Fruit fly (Drosophila melanogaster): ENCODE data around the gene Bdbt.

The Bdbt gene

dm6 chr3R:21077577-21077976 lies 41.1 kb downstream of the Bdbt start (continued):
- no peak for TF ChIP-seq CG11456 (GFP tag; IDR thresholded peaks at IDR 0.05)
- no peak for TF ChIP-seq CG12769 (tag; optimal IDR thresholded peaks at IDR 0.05)
- no peak for TF ChIP-seq CG1832 (GFP tag; optimal IDR thresholded peaks at IDR 0.05)
- no peak for TF ChIP-seq Sry-δ (GFP tag; optimal IDR thresholded peaks at IDR 0.05)
- no peak for TF ChIP-seq CG12071 (GFP tag; optimal IDR thresholded peaks at IDR 0.05)
- no peak for TF ChIP-seq ro (GFP tag; IDR thresholded peaks at IDR 0.05)
- TF ChIP-seq CG33557 (GFP tag; optimal IDR thresholded peaks at IDR 0.05): no peak
- no peak for TF ChIP-seq crol (GFP tag; IDR thresholded peaks at IDR 0.05)
- no peak for TF ChIP-seq CG11723 (GFP tag; optimal IDR thresholded peaks at IDR 0.05)
- no peak for TF ChIP-seq CG14860 (GFP tag; IDR thresholded peaks at IDR 0.05; ENCODE audit: partially characterized antibody)
- no peak for TF ChIP-seq CG12659 (GFP tag; optimal IDR thresholded peaks at IDR 0.05)
- TF ChIP-seq CG2678 (tag; optimal IDR thresholded peaks at IDR 0.05): no peak
- no peak for TF ChIP-seq CG9876 (GFP tag; optimal IDR thresholded peaks at IDR 0.05)
- TF ChIP-seq Oaz (GFP tag; IDR thresholded peaks at IDR 0.05): no peak
- TF ChIP-seq Max (GFP tag; optimal IDR thresholded peaks at IDR 0.05): no peak
- no peak for TF ChIP-seq CG1602 (GFP tag; optimal IDR thresholded peaks at IDR 0.05)
- TF ChIP-seq CG12391 (tag; optimal IDR thresholded peaks at IDR 0.05): no peak
- TF ChIP-seq CG3281 (GFP tag; optimal IDR thresholded peaks at IDR 0.05): no peak
- no peak for TF ChIP-seq CG3407 (GFP tag; optimal IDR thresholded peaks at IDR 0.05)
- TF ChIP-seq cg (GFP tag; optimal IDR thresholded peaks at IDR 0.05): peak; percentile 1
- TF ChIP-seq PHDP (tag; optimal IDR thresholded peaks at IDR 0.05): no peak
- no peak for TF ChIP-seq yki (optimal IDR thresholded peaks at IDR 0.05)
- peak; percentile 92 for TF ChIP-seq Nf-YC (tag; optimal IDR thresholded peaks at IDR 0.05)
- no peak for TF ChIP-seq HLHmδ (GFP tag; optimal IDR thresholded peaks at IDR 0.05)

dm6 chr3R:21073707-21074106 lies 44.9 kb downstream of the Bdbt start, which contains the start of gene dmrt93B:
dmrt93B (plus strand) TSS chr3R:21074007.
- peak; percentile 7 for TF ChIP-seq Nf-YB (GFP tag; optimal IDR thresholded peaks at IDR 0.05)
- TF ChIP-seq CG8290 (GFP tag; optimal IDR thresholded peaks at IDR 0.05): no peak
- TF ChIP-seq CG8290 (tag; optimal IDR thresholded peaks at IDR 0.05): no peak

- TF ChIP-seq Nf-YB (GFP tag; optimal IDR thresholded peaks at IDR 0.05) (peak; percentile 20), slp2 (GFP tag; optimal IDR thresholded peaks at IDR 0.05) (no peak), MBD-R2 (GFP tag; IDR thresholded peaks at IDR 0.05) (peak; percentile 84), Med (GFP tag) (peak; percentile 88), Sry-δ (GFP tag; optimal IDR thresholded peaks at IDR 0.05) (peak; percentile 67), CG2712 (tag; optimal IDR thresholded peaks at IDR 0.05) (peak; percentile 39), CG6683 (GFP tag; optimal IDR thresholded peaks at IDR 0.05) (no peak), Rfx (GFP tag; IDR thresholded peaks at IDR 0.05) (0 out of 2 replicates have a peak, but pooled peaks have one; percentile 15), CG33213 (GFP tag; optimal IDR thresholded peaks at IDR 0.05) (peak; percentile 59), ftz-f1 (GFP tag; optimal IDR thresholded peaks at IDR 0.05) (peak; percentile 80), CG15601 (tag; optimal IDR thresholded peaks at IDR 0.05) (peak; percentile 27), Gsc (GFP tag; IDR thresholded peaks at IDR 0.05) (no peak), tup (GFP tag; optimal IDR thresholded peaks at IDR 0.05) (no peak), CG9797 (GFP tag; optimal IDR thresholded peaks at IDR 0.05) (peak; percentile 93), Fer1 (GFP tag; optimal IDR thresholded peaks at IDR 0.05) (peak; percentile 27), Pdp1 (GFP tag; optimal IDR thresholded peaks at IDR 0.05) (peak in 1 of 2 experiments; percentile 51), pzg (GFP tag; optimal IDR thresholded peaks at IDR 0.05) (peak; percentile 98), CG4854 (GFP tag; optimal IDR thresholded peaks at IDR 0.05) (no peak), ab (GFP tag; optimal IDR thresholded peaks at IDR 0.05) (no peak), BEAF-32 (GFP tag; optimal IDR thresholded peaks at IDR 0.05) (peak; percentile 54), ewg (GFP tag; optimal IDR thresholded peaks at IDR 0.05) (peak; percentile 6), hb (GFP tag; IDR thresholded peaks at IDR 0.05; ENCODE audit: partially characterized antibody) (no peak), CG2120 (GFP tag; optimal IDR thresholded peaks at IDR 0.05) (peak; percentile 25), E2f2 (GFP tag; IDR thresholded peaks at IDR 0.05) (peak; percentile 100), CG10267 (tag; optimal IDR thresholded peaks at IDR 0.05) (peak; percentile 45)
Measured at dm6 chr3R:21073141-21073540, 45.5 kb downstream of the Bdbt start, which contains the start of gene r-l. r-l (minus strand) TSS chr3R:21073319.
